Fruit fly (Drosophila melanogaster) whole organism, adult: ENCODE results near the gene CG42714.

Experiments
- CG11617 ChIP-seq: fragments of 200-800 bp; sonication (Bioruptor generic); optimal IDR thresholded peaks from 2 replicates; lab custom pipeline; 2017; ENCODE audit warnings: mild to moderate bottlenecking, missing biosample characterization, missing genetic modification reagents, missing genetic modification characterization
- CG12768 ChIP-seq: fragments of 200-800 bp; sonication (Bioruptor generic); optimal IDR thresholded peaks from 2 replicates; lab custom pipeline; 2017; ENCODE audit warnings: missing biosample characterization, missing genetic modification characterization, mild to moderate bottlenecking, moderate library complexity, missing genetic modification reagents
- CG1620 ChIP-seq: fragments of 200-800 bp; sonication (Bioruptor generic); optimal IDR thresholded peaks from 2 replicates; lab custom pipeline; 2016; ENCODE audit warnings: missing biosample characterization, missing genetic modification characterization
- CG33017 ChIP-seq: fragments of 200-800 bp; sonication (Bioruptor generic); optimal IDR thresholded peaks from 2 replicates; lab custom pipeline; 2018; ENCODE audit warnings: missing biosample characterization, mild to moderate bottlenecking, missing genetic modification characterization, moderate library complexity
- CG7045 ChIP-seq: fragments of 200-800 bp; sonication (Bioruptor generic); optimal IDR thresholded peaks from 2 replicates; lab custom pipeline; 2017; ENCODE audit warnings: missing biosample characterization, mild to moderate bottlenecking, missing genetic modification characterization
- Crg-1 ChIP-seq: fragments of 200-800 bp; sonication (Bioruptor generic); optimal IDR thresholded peaks from 2 replicates; lab custom pipeline; 2016; ENCODE audit warnings: missing biosample characterization, missing genetic modification characterization
- bab1 ChIP-seq: fragments of 200-800 bp; sonication (Bioruptor generic); optimal IDR thresholded peaks from 3 replicates; lab custom pipeline; 2019; ENCODE audit warnings: missing biosample characterization, mild to moderate bottlenecking, missing genetic modification characterization, moderate library complexity
- cic ChIP-seq: fragments of 200-800 bp; sonication (Bioruptor generic); optimal IDR thresholded peaks from 2 replicates; lab custom pipeline; 2017; ENCODE audit warnings: missing biosample characterization, mild to moderate bottlenecking, missing genetic modification characterization, moderate library complexity
- ovo ChIP-seq: fragments of 200-800 bp; sonication (Bioruptor generic); optimal IDR thresholded peaks from 2 replicates; lab custom pipeline; 2016; ENCODE audit warnings: missing biosample characterization, missing genetic modification characterization
- toe ChIP-seq: fragments of 200-800 bp; sonication (Bioruptor generic); optimal IDR thresholded peaks from 2 replicates; lab custom pipeline; 2016; ENCODE audit warnings: missing biosample characterization, missing genetic modification characterization

- peak; percentile 10 for TF ChIP-seq cic (GFP tag; lab: Kevin White, UChicago)
- no peak for TF ChIP-seq CG1620 (GFP tag; lab: Kevin White, UChicago)
- peak; percentile 10 for TF ChIP-seq ovo (GFP tag; lab: Kevin White, UChicago)
- peak; percentile 71 for TF ChIP-seq bab1 (GFP tag; lab: Kevin White, UChicago)
- peak; percentile 49 for TF ChIP-seq Crg-1
- peak; percentile 84 for TF ChIP-seq CG7045 (GFP tag; lab: Kevin White, UChicago)
- TF ChIP-seq CG11617 (GFP tag; lab: Kevin White, UChicago) = peak; percentile 90
- peak; percentile 78 for TF ChIP-seq CG12768 (GFP tag; lab: Kevin White, UChicago)
- peak; percentile 91 for TF ChIP-seq CG33017 (tag; lab: Kevin White, UChicago)
- TF ChIP-seq toe (GFP tag; lab: Kevin White, UChicago) = peak; percentile 58
Measured at dm6 chr3L:6262644-6263404, 29.0 kb upstream of the CG42714 start, which contains the start of gene Ldh.
